Worm (Caenorhabditis elegans) whole organism, midembryonic: ENCODE results near the gene Y67D8C.6.
A peak's percentile ranks its signal among the peaks of the same experiment; 100 is the strongest.

ENCODE experiments used
- T22C8.4 ChIP-seq: fragments of 200-800 bp; sonication (Bioruptor generic); IDR thresholded peaks from 2 replicates; pipeline ENCODE4 v1.3.6; 2022; ENCODE audit warnings: missing genetic modification characterization, missing compliant biosample characterization
- cog-1 ChIP-seq: sonication (generic microtip); optimal IDR thresholded peaks from 2 replicates; lab custom pipeline; 2016; ENCODE audit warnings: missing genetic modification characterization, missing compliant biosample characterization
- flt-1 ChIP-seq: fragments of 200-800 bp; sonication (Bioruptor generic); IDR thresholded peaks from 2 replicates; pipeline ENCODE4 v1.3.6; 2022; ENCODE audit warnings: missing genetic modification characterization, missing compliant biosample characterization
- klf-2 ChIP-seq: fragments of 200-800 bp; sonication (Bioruptor generic); conservative IDR thresholded peaks from 2 replicates; pipeline ENCODE4 v1.3.6; 2022; ENCODE audit warnings: missing genetic modification reagents, missing genetic modification characterization, missing compliant biosample characterization
- med-1 ChIP-seq: sonication (generic microtip); optimal IDR thresholded peaks from 2 replicates; lab custom pipeline; 2017; ENCODE audit warnings: missing genetic modification characterization, mild to moderate bottlenecking, missing compliant biosample characterization, antibody characterized with exemption, missing genetic modification reagents; ENCODE audit not compliant: insufficient read depth
- ref-1 ChIP-seq: fragments of 200-800 bp; sonication (Bioruptor generic); conservative IDR thresholded peaks from 2 replicates; pipeline ENCODE4 v1.3.6; 2022; ENCODE audit warnings: missing genetic modification reagents, missing genetic modification characterization, missing compliant biosample characterization
- tab-1 ChIP-seq: fragments of 200-800 bp; sonication (Bioruptor generic); IDR thresholded peaks from 2 replicates; pipeline ENCODE4 v1.3.6; 2022; ENCODE audit warnings: missing genetic modification characterization, missing compliant biosample characterization
- ztf-23 ChIP-seq: fragments of 200-800 bp; sonication (Bioruptor generic); IDR thresholded peaks from 2 replicates; pipeline ENCODE4 v1.3.6; 2022; ENCODE audit warnings: missing genetic modification reagents, missing genetic modification characterization, missing compliant biosample characterization
- ztf-29 ChIP-seq: fragments of 200-800 bp; sonication (Bioruptor generic); IDR thresholded peaks from 2 replicates; pipeline ENCODE4 v1.3.6; 2022; ENCODE audit warnings: missing genetic modification reagents, missing genetic modification characterization, missing compliant biosample characterization

The Y67D8C.6 gene

ce11 chrIV:3018588-3018987 lies 44.6 kb downstream of the Y67D8C.6 start:
- TF ChIP-seq ztf-23 (GFP tag; lab: Robert Waterston, UW) (no peak), klf-2 (GFP tag; lab: Robert Waterston, UW) (no peak), tab-1 (GFP tag; lab: Robert Waterston, UW) (no peak), flt-1 (GFP tag; lab: Robert Waterston, UW) (no peak), ztf-29 (GFP tag; lab: Robert Waterston, UW) (no peak), ref-1 (GFP tag; lab: Robert Waterston, UW) (no peak), T22C8.4 (no peak), med-1 (GFP tag; lab: Kevin White, UChicago) (no peak), cog-1 (tag; lab: Kevin White, UChicago) (no peak)

DNA sequence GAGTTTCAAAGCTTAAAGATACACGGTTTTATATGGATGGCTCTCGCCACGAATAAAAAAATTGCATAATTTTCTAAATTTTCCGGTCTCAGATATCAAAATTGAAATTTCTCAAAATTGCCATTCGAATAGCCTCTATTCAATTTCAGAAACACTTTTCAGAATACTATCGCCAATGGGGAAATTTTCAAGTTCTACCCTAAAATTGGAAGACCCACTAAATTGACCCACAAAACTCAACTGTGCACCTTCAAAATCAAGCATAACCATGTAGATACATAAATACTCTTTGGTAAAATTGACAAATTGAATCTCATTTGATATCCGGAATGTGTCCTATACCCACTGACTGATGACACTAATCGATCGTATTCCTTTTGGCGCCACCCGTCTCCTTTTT lies 47.0 kb downstream of the Y67D8C.6 start:
- TF ChIP-seq tab-1 (GFP tag; lab: Robert Waterston, UW) = no peak
- TF ChIP-seq ztf-29 (GFP tag; lab: Robert Waterston, UW) = no peak
- no peak for TF ChIP-seq cog-1 (tag; lab: Kevin White, UChicago)
- TF ChIP-seq med-1 (GFP tag; lab: Kevin White, UChicago) = no peak
- no peak for TF ChIP-seq ref-1 (GFP tag; lab: Robert Waterston, UW)
- TF ChIP-seq flt-1 (GFP tag; lab: Robert Waterston, UW) = no peak
- no peak for TF ChIP-seq ztf-23 (GFP tag; lab: Robert Waterston, UW)
- TF ChIP-seq klf-2 (GFP tag; lab: Robert Waterston, UW) = no peak
- TF ChIP-seq T22C8.4 = no peak

- TF ChIP-seq cog-1 (tag; lab: Kevin White, UChicago) = peak; percentile 40
- 0 out of 2 replicates have a peak, but pooled peaks have one; percentile 8 for TF ChIP-seq flt-1 (GFP tag; lab: Robert Waterston, UW)
- TF ChIP-seq ztf-23 (GFP tag; lab: Robert Waterston, UW) = no peak
Measured at ce11 chrIV:3014610-3015009, 48.6 kb downstream of the Y67D8C.6 start.
